Fruit fly (Drosophila melanogaster): Measurements from ENCODE around the gene CG15561.

The CG15561 gene

DNA sequence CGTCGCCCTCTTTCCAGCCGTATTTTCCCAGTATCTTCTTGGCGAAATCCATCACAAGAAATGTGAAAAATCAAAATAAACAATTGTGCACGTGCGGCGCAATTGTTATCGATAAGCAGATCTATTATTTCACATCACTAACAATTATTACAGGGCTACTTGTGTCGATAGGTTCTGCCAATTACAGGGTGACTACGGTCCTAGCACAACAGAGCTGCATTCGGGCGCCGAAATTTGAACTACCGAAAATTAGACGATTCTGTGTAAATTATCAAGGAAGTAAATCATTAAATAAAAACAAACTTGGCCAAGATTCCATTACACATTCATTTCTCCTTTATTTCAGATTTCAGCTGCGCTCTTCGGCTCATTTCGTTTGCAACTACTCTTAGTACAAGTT, at the start of gene CG15561 (continued):
- TF ChIP-seq tll (GFP tag; optimal IDR thresholded peaks at IDR 0.05) (no peak), az2 (GFP tag; optimal IDR thresholded peaks at IDR 0.05) (peak; percentile 30), lab (GFP tag; optimal IDR thresholded peaks at IDR 0.05) (no peak), toy (GFP tag; IDR thresholded peaks at IDR 0.05) (no peak), bbx (GFP tag; IDR thresholded peaks at IDR 0.05; ENCODE audit: partially characterized antibody) (no peak), jumu (GFP tag; optimal IDR thresholded peaks at IDR 0.05) (peak; percentile 45), CG32772 (GFP tag; IDR thresholded peaks at IDR 0.05) (no peak), Med (GFP tag) (peak; percentile 94), disco-r (GFP tag; optimal IDR thresholded peaks at IDR 0.05) (no peak), klu (GFP tag; IDR thresholded peaks at IDR 0.05) (no peak), nerfin-2 (GFP tag; IDR thresholded peaks at IDR 0.05; ENCODE audit: partially characterized antibody) (no peak), aop (GFP tag; IDR thresholded peaks at IDR 0.05) (no peak), tio (GFP tag; optimal IDR thresholded peaks at IDR 0.05) (no peak), CG13123 (GFP tag; optimal IDR thresholded peaks at IDR 0.05) (no peak), CG11560 (tag; IDR thresholded peaks at IDR 0.05) (no peak), Doc3 (GFP tag; IDR thresholded peaks at IDR 0.05; ENCODE audit: partially characterized antibody) (no peak), B-H2 (GFP tag; optimal IDR thresholded peaks at IDR 0.05) (peak; percentile 89), ash1 (GFP tag; optimal IDR thresholded peaks at IDR 0.05) (peak; percentile 16), D19B (GFP tag; optimal IDR thresholded peaks at IDR 0.05) (peak; percentile 7), CG8359 (GFP tag; optimal IDR thresholded peaks at IDR 0.05; ENCODE audit: borderline replicate concordance) (no peak), CG16863 (GFP tag; optimal IDR thresholded peaks at IDR 0.05) (no peak), grn (GFP tag; optimal IDR thresholded peaks at IDR 0.05) (no peak), ewg (GFP tag; optimal IDR thresholded peaks at IDR 0.05) (peak; percentile 20), CG3281 (GFP tag; optimal IDR thresholded peaks at IDR 0.05) (no peak), nmo (GFP tag; optimal IDR thresholded peaks at IDR 0.05) (peak; percentile 49), CG2202 (tag; optimal IDR thresholded peaks at IDR 0.05) (peak; percentile 23), CG8089 (GFP tag; optimal IDR thresholded peaks at IDR 0.05) (peak; percentile 29), ranshi (GFP tag; IDR thresholded peaks at IDR 0.05) (no peak), ftz-f1 (GFP tag; optimal IDR thresholded peaks at IDR 0.05) (peak; percentile 18), nom (GFP tag; optimal IDR thresholded peaks at IDR 0.05) (peak; percentile 43), eyg (GFP tag; optimal IDR thresholded peaks at IDR 0.05) (no peak), D19A (tag; optimal IDR thresholded peaks at IDR 0.05) (no peak), CG18764 (GFP tag; optimal IDR thresholded peaks at IDR 0.05) (no peak), br (optimal IDR thresholded peaks at IDR 0.05) (no peak), cato (GFP tag; optimal IDR thresholded peaks at IDR 0.05; ENCODE audit: borderline replicate concordance) (no peak), Fer3 (tag; optimal IDR thresholded peaks at IDR 0.05) (peak; percentile 55), CG9876 (GFP tag; optimal IDR thresholded peaks at IDR 0.05) (peak; percentile 27), insv (GFP tag; optimal IDR thresholded peaks at IDR 0.05) (peak in 1 of 2 experiments; percentile 31), Asciz (GFP tag; optimal IDR thresholded peaks at IDR 0.05) (no peak), tin (GFP tag; optimal IDR thresholded peaks at IDR 0.05) (peak; percentile 46), pfk (GFP tag; optimal IDR thresholded peaks at IDR 0.05) (peak; percentile 66), Atf3 (GFP tag; optimal IDR thresholded peaks at IDR 0.05) (no peak), dpn (GFP tag; optimal IDR thresholded peaks at IDR 0.05) (peak; percentile 38 to 67), CG31224 (GFP tag; IDR thresholded peaks at IDR 0.05) (no peak), CG2120 (GFP tag; optimal IDR thresholded peaks at IDR 0.05) (no peak), CG8388 (GFP tag; optimal IDR thresholded peaks at IDR 0.05) (no peak), D (optimal IDR thresholded peaks at IDR 0.05) (no peak), D (GFP tag; optimal IDR thresholded peaks at IDR 0.05) (no peak), twi (tag; optimal IDR thresholded peaks at IDR 0.05) (no peak), ara (GFP tag; IDR thresholded peaks at IDR 0.05) (no peak), Scr (GFP tag; IDR thresholded peaks at IDR 0.05; ENCODE audit: partially characterized antibody) (no peak), NFAT (GFP tag; IDR thresholded peaks at IDR 0.05) (no peak)
